Worm (Caenorhabditis elegans): ENCODE results near the gene K07C5.2.

ce11 chrV:10382142-10382541, 42.8 kb downstream of the K07C5.2 start, which contains the start of gene pqn-2:
- TF ChIP-seq lin-15B (tag; optimal IDR thresholded peaks at IDR 0.05) (no peak), fos-1 (tag; optimal IDR thresholded peaks at IDR 0.05) (no peak), ama-1 (optimal IDR thresholded peaks at IDR 0.05) (no peak), nhr-25 (tag; optimal IDR thresholded peaks at IDR 0.05) (no peak), R02D3.7 (tag; optimal IDR thresholded peaks at IDR 0.05) (no peak), nhr-12 (tag; optimal IDR thresholded peaks at IDR 0.05) (no peak), ceh-82 (tag; optimal IDR thresholded peaks at IDR 0.05) (no peak)
